Worm (Caenorhabditis elegans): ENCODE results near the gene prk-1.

The prk-1 gene

DNA sequence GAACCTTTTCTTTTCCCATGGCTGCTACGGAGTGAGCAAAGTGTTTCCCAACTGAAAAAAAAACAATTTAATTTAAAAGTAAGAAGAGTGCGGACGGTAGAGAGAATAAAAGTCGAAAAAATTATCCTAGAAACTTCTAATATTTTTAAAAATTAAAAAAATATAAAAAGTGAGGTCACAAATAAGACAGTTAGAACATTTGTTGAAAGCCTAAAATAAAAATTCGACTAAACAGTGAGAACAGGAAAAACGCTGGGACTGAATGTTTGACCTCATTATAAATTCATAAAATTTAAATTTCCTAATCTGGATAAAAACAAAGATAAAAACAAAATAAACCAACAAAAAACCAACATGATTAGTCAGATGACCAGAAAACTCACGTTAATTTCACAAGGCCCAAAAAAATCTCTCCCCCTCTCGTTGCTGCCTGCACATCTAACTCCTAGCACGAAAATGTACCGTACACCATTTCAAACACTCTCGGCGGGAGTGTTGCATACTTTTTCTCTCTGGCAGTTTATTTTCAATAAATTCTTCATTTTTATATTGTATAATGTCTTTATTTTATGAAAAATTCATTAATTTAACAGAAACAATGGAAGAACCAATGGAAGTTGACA, 18.2 kb upstream of the prk-1 start, which contains the start of the genes eef-1A.1 and rfc-4 (continued):
- TF ChIP-seq zip-5 (tag; optimal IDR thresholded peaks at IDR 0.05) (peak; percentile 24), T23F11.4 (GFP tag; optimal IDR thresholded peaks at IDR 0.05) (no peak), hlh-13 (GFP tag; optimal IDR thresholded peaks at IDR 0.05) (no peak), pha-4 (tag; optimal IDR thresholded peaks at IDR 0.05) (no peak), mec-3 (tag; optimal IDR thresholded peaks at IDR 0.05; ENCODE audit: borderline replicate concordance) (no peak), K09A11.1 (tag; optimal IDR thresholded peaks at IDR 0.05; ENCODE audit: insufficient read depth) (peak; percentile 63), dve-1 (tag; optimal IDR thresholded peaks at IDR 0.05) (peak; percentile 72), unc-3 (GFP tag; conservative IDR thresholded peaks at IDR 0.05) (peak; percentile 44; the same call in 1 of the 2 replicates), unc-3 (tag; optimal IDR thresholded peaks at IDR 0.05) (no peak), hlh-8 (tag; optimal IDR thresholded peaks at IDR 0.05) (peak; percentile 19), ceh-34 (tag; optimal IDR thresholded peaks at IDR 0.05) (peak; percentile 73), madf-2 (tag; optimal IDR thresholded peaks at IDR 0.05) (peak; percentile 80), ceh-45 (GFP tag; IDR thresholded peaks at IDR 0.05) (no peak), ahr-1 (tag; optimal IDR thresholded peaks at IDR 0.05) (no peak), npax-4 (tag; optimal IDR thresholded peaks at IDR 0.05) (no peak), fax-1 (tag; optimal IDR thresholded peaks at IDR 0.05) (peak; percentile 29), ttx-3 (tag; optimal IDR thresholded peaks at IDR 0.05) (peak; percentile 59), ceh-14 (tag; optimal IDR thresholded peaks at IDR 0.05) (peak; percentile 55), ceh-9 (tag; optimal IDR thresholded peaks at IDR 0.05) (no peak), ceh-6 (GFP tag; optimal IDR thresholded peaks at IDR 0.05) (peak; percentile 6), unc-55 (GFP tag; optimal IDR thresholded peaks at IDR 0.05) (peak; percentile 95), sox-2 (GFP tag; IDR thresholded peaks at IDR 0.05) (peak; percentile 48; the same call in 1 of the 2 replicates), nfya-1 (tag; optimal IDR thresholded peaks at IDR 0.05) (peak; percentile 97), hlh-30 (tag; optimal IDR thresholded peaks at IDR 0.05; ENCODE audit: insufficient read depth) (peak; percentile 94), K02D7.2 (tag; optimal IDR thresholded peaks at IDR 0.05) (peak; percentile 2), sdc-2 (tag; optimal IDR thresholded peaks at IDR 0.05) (peak; percentile 19), Y22D7AL.16 (tag; optimal IDR thresholded peaks at IDR 0.05) (no peak), pag-3 (tag; optimal IDR thresholded peaks at IDR 0.05; ENCODE audit: borderline replicate concordance) (no peak), hlh-6 (tag; optimal IDR thresholded peaks at IDR 0.05) (no peak), ceh-24 (tag; optimal IDR thresholded peaks at IDR 0.05) (no peak), tbx-2 (tag; optimal IDR thresholded peaks at IDR 0.05) (peak; percentile 66), eyg-1 (tag; optimal IDR thresholded peaks at IDR 0.05) (no peak), ceh-22 (tag; optimal IDR thresholded peaks at IDR 0.05) (no peak), ceh-31 (tag; optimal IDR thresholded peaks at IDR 0.05) (peak; percentile 74), hlh-15 (tag; optimal IDR thresholded peaks at IDR 0.05) (no peak), gmeb-2 (tag; optimal IDR thresholded peaks at IDR 0.05) (peak; percentile 48)

DNA sequence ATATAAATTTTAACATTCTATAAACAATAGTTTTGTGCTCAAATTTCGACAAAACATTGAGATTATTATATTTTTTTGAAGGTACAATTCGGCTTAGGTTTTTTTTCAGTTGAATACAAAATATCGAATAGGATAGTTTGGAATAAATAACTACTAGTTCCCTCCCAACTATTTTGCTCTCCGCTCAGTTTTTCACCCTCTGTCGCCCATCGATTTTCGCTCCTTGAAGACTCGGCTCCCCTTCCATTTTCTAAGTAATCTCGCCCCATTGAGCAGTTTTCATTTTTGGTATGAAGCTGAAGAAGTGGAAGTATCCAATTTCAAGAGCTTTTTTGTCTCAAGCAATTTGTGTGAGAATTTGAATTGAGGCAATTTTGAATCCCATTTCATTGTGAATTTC, 16.3 kb upstream of the prk-1 start, which contains the start of gene F31E3.2:
F31E3.2 (plus strand) TSS at position 301 of the 400 bp plus-strand sequence.
- TF ChIP-seq ets-4 (tag; optimal IDR thresholded peaks at IDR 0.05) (no peak), hlh-8 (tag; optimal IDR thresholded peaks at IDR 0.05) (no peak), fkh-10 (GFP tag; optimal IDR thresholded peaks at IDR 0.05) (no peak), ceh-48 (tag; optimal IDR thresholded peaks at IDR 0.05) (peak; percentile 22), hlh-15 (tag; optimal IDR thresholded peaks at IDR 0.05) (no peak), tbx-2 (tag; optimal IDR thresholded peaks at IDR 0.05) (no peak), ceh-31 (tag; optimal IDR thresholded peaks at IDR 0.05) (no peak)

ce11 chrIII:6974952-6975351, 15.0 kb upstream of the prk-1 start:
- TF ChIP-seq Y22D7AL.16 (tag; optimal IDR thresholded peaks at IDR 0.05), result no peak
- TF ChIP-seq unc-42 (tag; optimal IDR thresholded peaks at IDR 0.05), result no peak
- TF ChIP-seq hlh-13 (GFP tag; optimal IDR thresholded peaks at IDR 0.05), result no peak
- TF ChIP-seq hlh-15 (tag; optimal IDR thresholded peaks at IDR 0.05), result no peak
- no peak for TF ChIP-seq pag-3 (tag; optimal IDR thresholded peaks at IDR 0.05; ENCODE audit: borderline replicate concordance)
- no peak for TF ChIP-seq elt-4 (tag; optimal IDR thresholded peaks at IDR 0.05)
- TF ChIP-seq fax-1 (tag; optimal IDR thresholded peaks at IDR 0.05), result no peak
- no peak for TF ChIP-seq lin-11 (tag; optimal IDR thresholded peaks at IDR 0.05)
- no peak for TF ChIP-seq hlh-8 (tag; optimal IDR thresholded peaks at IDR 0.05)
- no peak for TF ChIP-seq unc-3 (GFP tag; conservative IDR thresholded peaks at IDR 0.05)
- TF ChIP-seq unc-3 (tag; optimal IDR thresholded peaks at IDR 0.05), result no peak
- no peak for TF ChIP-seq hlh-6 (tag; optimal IDR thresholded peaks at IDR 0.05)
- no peak for TF ChIP-seq ceh-19 (GFP tag; optimal IDR thresholded peaks at IDR 0.05)
- TF ChIP-seq ets-4 (tag; optimal IDR thresholded peaks at IDR 0.05), result no peak

Measured in whole organism, late embryonic.